Worm (Caenorhabditis elegans) whole organism, mixed stage, embryonic: ENCODE results near the gene nsph-3.1.

Experiments used
- M03D4.4 ChIP-seq: sonication (generic microtip); optimal IDR thresholded peaks from 2 replicates; lab custom pipeline; 2017; ENCODE audit warnings: mild to moderate bottlenecking, missing genetic modification characterization, missing compliant biosample characterization
- bed-3 ChIP-seq: fragments of 200-800 bp; sonication (Bioruptor generic); optimal IDR thresholded peaks from 3 replicates; lab custom pipeline; 2018; ENCODE audit warnings: mild to moderate bottlenecking, missing genetic modification characterization, moderate library complexity, missing compliant biosample characterization
- blmp-1 ChIP-seq: fragments of 150-350 bp; optimal IDR thresholded peaks from 2 replicates; lab custom pipeline; 2014; ENCODE audit warnings: missing biosample characterization, missing genetic modification characterization
- ceh-39 ChIP-seq: fragments of 150-350 bp; optimal IDR thresholded peaks from 2 replicates; lab custom pipeline; 2014; ENCODE audit warnings: missing biosample characterization, missing genetic modification characterization
- ceh-43 ChIP-seq: fragments of 200-800 bp; sonication (Bioruptor generic); optimal IDR thresholded peaks from 2 replicates; lab custom pipeline; 2018; ENCODE audit warnings: mild to moderate bottlenecking, missing genetic modification characterization, moderate library complexity, missing compliant biosample characterization
- ceh-83 ChIP-seq: fragments of 200-800 bp; sonication (Bioruptor generic); optimal IDR thresholded peaks from 2 replicates; lab custom pipeline; 2018; ENCODE audit warnings: mild to moderate bottlenecking, missing genetic modification characterization, missing compliant biosample characterization
- ces-1 ChIP-seq: fragments of 150-350 bp; optimal IDR thresholded peaks from 2 replicates; lab custom pipeline; 2014; ENCODE audit warnings: missing biosample characterization, missing genetic modification reagents, missing genetic modification characterization
- cnd-1 ChIP-seq: fragments of 200-800 bp; sonication (Bioruptor generic); optimal IDR thresholded peaks from 2 replicates; lab custom pipeline; 2018; ENCODE audit warnings: mild to moderate bottlenecking, missing genetic modification characterization, missing compliant biosample characterization
- drap-1 ChIP-seq: fragments of 200-800 bp; sonication (Bioruptor generic); optimal IDR thresholded peaks from 3 replicates; lab custom pipeline; 2018; ENCODE audit warnings: mild to moderate bottlenecking, missing genetic modification characterization, missing compliant biosample characterization
- elt-1 ChIP-seq: sonication (generic microtip); optimal IDR thresholded peaks from 2 replicates; lab custom pipeline; 2017; ENCODE audit warnings: missing genetic modification characterization, mild to moderate bottlenecking, missing compliant biosample characterization, antibody characterized with exemption, moderate library complexity, borderline replicate concordance; ENCODE audit not compliant: insufficient read depth
- elt-3 ChIP-seq: fragments of 150-350 bp; optimal IDR thresholded peaks from 2 replicates; lab custom pipeline; 2014; ENCODE audit warnings: missing biosample characterization, missing genetic modification characterization
- flh-1 ChIP-seq: fragments of 200-800 bp; sonication (Bioruptor generic); optimal IDR thresholded peaks from 2 replicates; lab custom pipeline; 2018; ENCODE audit warnings: mild to moderate bottlenecking, missing genetic modification characterization, moderate library complexity, missing compliant biosample characterization
- ham-2 ChIP-seq: fragments of 200-800 bp; sonication (Bioruptor generic); optimal IDR thresholded peaks from 2 replicates; lab custom pipeline; 2018; ENCODE audit warnings: mild to moderate bottlenecking, missing genetic modification characterization, missing compliant biosample characterization
- hlh-1 ChIP-seq: fragments of 150-350 bp; optimal IDR thresholded peaks from 2 replicates; lab custom pipeline; 2014; ENCODE audit warnings: missing biosample characterization, missing genetic modification reagents, missing genetic modification characterization
- lin-13 ChIP-seq: fragments of 150-350 bp; optimal IDR thresholded peaks from 2 replicates; lab custom pipeline; 2014; ENCODE audit warnings: missing biosample characterization, missing genetic modification characterization
- lin-32 ChIP-seq: fragments of 200-800 bp; sonication (Bioruptor generic); optimal IDR thresholded peaks from 2 replicates; lab custom pipeline; 2018; ENCODE audit warnings: mild to moderate bottlenecking, missing genetic modification characterization, missing compliant biosample characterization
- lsy-2 ChIP-seq: fragments of 150-350 bp; optimal IDR thresholded peaks from 2 replicates; lab custom pipeline; 2014; ENCODE audit warnings: missing biosample characterization, missing genetic modification characterization
- mab-5 ChIP-seq: fragments of 150-350 bp; optimal IDR thresholded peaks from 2 replicates; lab custom pipeline; 2014; ENCODE audit warnings: missing biosample characterization, missing genetic modification characterization
- mep-1 ChIP-seq: fragments of 150-350 bp; optimal IDR thresholded peaks from 2 replicates; lab custom pipeline; 2017; ENCODE audit warnings: missing biosample characterization, missing genetic modification reagents, missing genetic modification characterization, inconsistent platforms
- mls-2 ChIP-seq: sonication (generic microtip); optimal IDR thresholded peaks from 2 replicates; lab custom pipeline; 2016; ENCODE audit warnings: mild to moderate bottlenecking, missing genetic modification characterization, moderate library complexity, missing compliant biosample characterization
- nhr-12 ChIP-seq: fragments of 150-350 bp; optimal IDR thresholded peaks from 2 replicates; lab custom pipeline; 2014; ENCODE audit warnings: missing biosample characterization, missing genetic modification characterization
- nhr-2 ChIP-seq: fragments of 150-350 bp; optimal IDR thresholded peaks from 2 replicates; lab custom pipeline; 2014; ENCODE audit warnings: missing biosample characterization, missing genetic modification characterization
- nhr-237 ChIP-seq: fragments of 150-350 bp; optimal IDR thresholded peaks from 2 replicates; lab custom pipeline; 2014; ENCODE audit warnings: missing biosample characterization, missing genetic modification characterization
- nhr-28 ChIP-seq: fragments of 150-350 bp; optimal IDR thresholded peaks from 2 replicates; lab custom pipeline; 2014; ENCODE audit warnings: missing biosample characterization, missing genetic modification characterization
- nhr-76 ChIP-seq: sonication (generic microtip); optimal IDR thresholded peaks from 2 replicates; lab custom pipeline; 2017; ENCODE audit warnings: missing biosample characterization, missing genetic modification characterization
- pha-4 ChIP-seq: fragments of 150-350 bp; optimal IDR thresholded peaks from 2 replicates; lab custom pipeline; 2018; ENCODE audit warnings: missing biosample characterization, missing genetic modification reagents, missing genetic modification characterization
- snpc-4 ChIP-seq: fragments of 150-350 bp; optimal IDR thresholded peaks from 2 replicates; lab custom pipeline; 2014; ENCODE audit warnings: missing biosample characterization, missing genetic modification characterization
- sptf-1 ChIP-seq: sonication (generic microtip); optimal IDR thresholded peaks from 2 replicates; lab custom pipeline; 2017; ENCODE audit warnings: mild to moderate bottlenecking, missing genetic modification characterization, moderate library complexity, missing compliant biosample characterization
- tbx-8 ChIP-seq: fragments of 200-800 bp; sonication (Bioruptor generic); optimal IDR thresholded peaks from 2 replicates; lab custom pipeline; 2018; ENCODE audit warnings: mild to moderate bottlenecking, missing genetic modification characterization, moderate library complexity, missing compliant biosample characterization
- unc-120 ChIP-seq: sonication (generic microtip); optimal IDR thresholded peaks from 2 replicates; lab custom pipeline; 2017; ENCODE audit warnings: missing genetic modification characterization, missing compliant biosample characterization; ENCODE audit not compliant: poor library complexity, severe bottlenecking
- unc-39 ChIP-seq: fragments of 150-350 bp; optimal IDR thresholded peaks from 2 replicates; lab custom pipeline; 2014; ENCODE audit warnings: missing biosample characterization, missing genetic modification characterization
- unc-62 ChIP-seq: fragments of 150-350 bp; optimal IDR thresholded peaks from 2 replicates; lab custom pipeline; 2014; ENCODE audit warnings: missing biosample characterization, missing genetic modification reagents, missing genetic modification characterization
- ztf-11 ChIP-seq: fragments of 150-350 bp; optimal IDR thresholded peaks from 2 replicates; lab custom pipeline; 2014; ENCODE audit warnings: missing biosample characterization, missing genetic modification characterization

nsph-3.1 gene

DNA sequence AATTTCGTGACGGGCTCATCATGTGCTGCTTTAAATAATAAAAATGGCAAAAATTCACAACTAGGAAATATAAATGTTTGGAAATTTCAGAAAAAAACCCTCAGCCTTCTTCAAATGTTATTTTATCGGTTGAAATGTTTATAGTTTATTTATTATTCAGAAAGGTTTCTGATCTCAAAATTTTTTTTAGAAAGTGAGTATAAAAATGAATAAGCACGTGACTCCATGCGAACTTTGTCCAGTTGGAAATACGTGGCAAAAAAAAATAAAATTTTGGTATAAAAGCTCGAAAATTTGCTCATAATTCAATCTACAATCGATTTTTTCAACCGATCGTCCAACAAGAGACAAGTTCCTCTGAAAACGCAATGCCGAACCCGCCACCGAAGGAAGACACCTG lies at the start of gene nsph-3.1:
Gene nsph-3.1, plus strand, starts transcription at position 301 of the 400 bp plus-strand sequence.
- TF ChIP-seq nhr-28 (tag; lab: Kevin White, UChicago) (no peak), elt-3 (tag; lab: Kevin White, UChicago) (no peak), lin-32 (GFP tag; lab: Kevin White, UChicago) (no peak), nhr-76 (no peak), pha-4 (tag; lab: Kevin White, UChicago) (no peak), ztf-11 (tag; lab: Kevin White, UChicago) (no peak), sptf-1 (no peak), mls-2 (tag; lab: Kevin White, UChicago) (no peak), flh-1 (GFP tag; lab: Kevin White, UChicago) (no peak), lin-13 (no peak), ceh-39 (no peak), mab-5 (tag; lab: Kevin White, UChicago) (no peak), nhr-2 (tag; lab: Kevin White, UChicago) (no peak), ceh-43 (GFP tag; lab: Kevin White, UChicago) (no peak), unc-62 (GFP tag; lab: Kevin White, UChicago) (no peak)

DNA sequence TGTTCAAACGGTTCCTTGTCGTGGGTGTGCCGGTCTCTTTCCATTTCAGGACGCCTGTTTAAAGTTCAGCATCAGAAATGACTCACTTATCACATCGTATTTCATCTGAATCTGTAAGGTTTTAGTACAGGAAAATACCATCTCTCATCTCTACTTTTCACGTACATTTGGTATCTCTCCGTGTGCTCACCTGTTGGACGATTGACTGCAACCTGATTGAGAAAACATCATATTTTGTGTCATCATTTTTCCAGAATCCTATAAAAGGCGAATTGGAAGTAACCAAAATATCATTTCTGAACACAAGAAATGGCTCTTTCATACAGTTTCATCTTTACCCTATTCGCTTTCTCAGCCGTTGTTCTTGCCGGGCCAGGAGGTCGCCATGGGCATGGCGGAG lies 49.5 kb upstream of the nsph-3.1 start, which contains the start of gene srlf-30:
Gene srlf-30, plus strand, starts transcription at position 301 of the 400 bp plus-strand sequence.
- TF ChIP-seq mep-1 (tag; lab: Kevin White, UChicago) (no peak), ztf-11 (tag; lab: Kevin White, UChicago) (no peak), M03D4.4 (tag; lab: Kevin White, UChicago) (no peak), unc-62 (GFP tag; lab: Kevin White, UChicago) (no peak), elt-3 (tag; lab: Kevin White, UChicago) (no peak), ceh-83 (GFP tag; lab: Kevin White, UChicago) (no peak), nhr-76 (no peak), nhr-237 (tag; lab: Kevin White, UChicago) (no peak), elt-1 (tag; lab: Kevin White, UChicago) (no peak), drap-1 (GFP tag; lab: Kevin White, UChicago) (no peak)
- TF ChIP-seq, all 35 proteins: peak for 0

DNA sequence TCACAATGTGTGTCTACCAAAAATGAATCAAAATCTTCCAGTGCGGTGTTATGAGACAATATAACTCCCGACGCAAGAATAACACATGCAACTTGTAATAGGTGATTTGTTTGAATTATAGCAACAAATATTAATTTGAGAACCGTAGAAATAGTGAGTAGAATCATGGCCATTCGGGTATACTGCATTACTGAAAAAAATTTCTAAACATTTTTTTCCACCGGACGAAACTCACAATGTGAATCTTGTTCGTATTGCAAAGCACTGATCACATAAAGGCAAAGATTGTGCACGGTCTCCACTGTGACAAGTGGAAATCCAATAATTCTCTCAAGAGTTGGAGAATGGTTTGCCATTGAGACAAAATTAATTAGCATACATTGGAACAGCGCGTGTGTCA lies 47.1 kb upstream of the nsph-3.1 start:
- no peak for TF ChIP-seq tbx-8 (GFP tag; lab: Kevin White, UChicago)
- no peak for TF ChIP-seq ces-1 (GFP tag; lab: Kevin White, UChicago)
- no peak for TF ChIP-seq nhr-28 (tag; lab: Kevin White, UChicago)
- TF ChIP-seq unc-62 (GFP tag; lab: Kevin White, UChicago): no peak
- no peak for TF ChIP-seq elt-1 (tag; lab: Kevin White, UChicago)
- no peak for TF ChIP-seq cnd-1 (tag; lab: Kevin White, UChicago)
- TF ChIP-seq hlh-1 (tag; lab: Kevin White, UChicago): no peak

- TF ChIP-seq unc-120 (tag; lab: Kevin White, UChicago): no peak
- TF ChIP-seq tbx-8 (GFP tag; lab: Kevin White, UChicago): no peak
- TF ChIP-seq lsy-2 (tag; lab: Kevin White, UChicago): no peak
- TF ChIP-seq ceh-83 (GFP tag; lab: Kevin White, UChicago): no peak
Measured at ce11 chrIV:10904282-10904681, 45.3 kb upstream of the nsph-3.1 start, which contains the start of gene ZK596.3. ZK596.3 (minus strand) TSS chrIV:10904382.

ce11 chrIV:10909206-10909605 lies 40.4 kb upstream of the nsph-3.1 start, which contains the start of gene ZK596.2:
ZK596.2 (minus strand) TSS chrIV:10909306.
- TF ChIP-seq ceh-83 (GFP tag; lab: Kevin White, UChicago): no peak
- TF ChIP-seq snpc-4 (tag; lab: Kevin White, UChicago): no peak
- no peak for TF ChIP-seq nhr-12
- no peak for TF ChIP-seq unc-39
- TF ChIP-seq nhr-76: no peak
- no peak for TF ChIP-seq elt-1 (tag; lab: Kevin White, UChicago)
- no peak for TF ChIP-seq lin-13
- no peak for TF ChIP-seq ham-2 (GFP tag; lab: Kevin White, UChicago)
- no peak for TF ChIP-seq mab-5 (tag; lab: Kevin White, UChicago)
- no peak for TF ChIP-seq M03D4.4 (tag; lab: Kevin White, UChicago)
- TF ChIP-seq pha-4 (tag; lab: Kevin White, UChicago): no peak
- TF ChIP-seq blmp-1 (tag; lab: Kevin White, UChicago): no peak
- TF ChIP-seq sptf-1: no peak
- TF ChIP-seq bed-3: no peak
- TF ChIP-seq mep-1 (tag; lab: Kevin White, UChicago): no peak
- no peak for TF ChIP-seq cnd-1 (tag; lab: Kevin White, UChicago)
- TF ChIP-seq nhr-237 (tag; lab: Kevin White, UChicago): no peak
- TF ChIP-seq mls-2 (tag; lab: Kevin White, UChicago): no peak
- TF ChIP-seq flh-1 (GFP tag; lab: Kevin White, UChicago): no peak
- TF ChIP-seq, all 35 proteins: peak for 0
